Fruit fly (Drosophila melanogaster) S2 (cell line): ENCODE results near the gene CG9525.

Experiments used
- CG8478 ChIP-seq: fragments of >200 bp; optimal IDR thresholded peaks from 2 replicates; lab custom pipeline; 2018
- CTCF ChIP-seq, 2 experiments: fragments of >200 bp; optimal IDR thresholded peaks; 2 replicates each; lab custom pipeline; 2018

dm6 chr2L:8933710-8934242 is 28.4 kb downstream of the CG9525 start, which contains the start of gene Tsp29Fa:
- TF ChIP-seq CTCF (optimal IDR thresholded peaks at IDR 0.05; lab: Kevin White, UChicago), result no peak
- no peak for TF ChIP-seq CG8478
